Worm (Caenorhabditis elegans): ENCODE results near the gene cut-6.

cut-6 gene

ce11 chrIII:10905112-10905511 lies 6.1 kb upstream of the cut-6 start (continued):
- TF ChIP-seq lin-39 (tag; optimal IDR thresholded peaks at IDR 0.05): no peak
- peak in 2 of 3 experiments; percentile 68 to 78 for TF ChIP-seq dpl-1 (GFP tag; optimal IDR thresholded peaks at IDR 0.05)
- peak in 1 of 2 experiments; percentile 28 for TF ChIP-seq ztf-11 (tag; optimal IDR thresholded peaks at IDR 0.05)
- TF ChIP-seq zag-1 (tag; optimal IDR thresholded peaks at IDR 0.05): no peak
- no peak for TF ChIP-seq nhr-76 (tag; optimal IDR thresholded peaks at IDR 0.05)
- TF ChIP-seq lsy-2 (tag; optimal IDR thresholded peaks at IDR 0.05): peak; percentile 5 to 39
- no peak for TF ChIP-seq zip-4 (GFP tag; optimal IDR thresholded peaks at IDR 0.05)
- TF ChIP-seq hpl-2 (GFP tag; optimal IDR thresholded peaks at IDR 0.05): no peak
- peak; percentile 6 for TF ChIP-seq nhr-20 (tag; optimal IDR thresholded peaks at IDR 0.05)
- peak; percentile 47 for TF ChIP-seq dsc-1 (tag; optimal IDR thresholded peaks at IDR 0.05)
- peak; percentile 37 for TF ChIP-seq swsn-7 (tag; optimal IDR thresholded peaks at IDR 0.05)
- TF ChIP-seq tlp-1 (tag; optimal IDR thresholded peaks at IDR 0.05): no peak
- TF ChIP-seq elt-2 (tag; optimal IDR thresholded peaks at IDR 0.05): no peak
- no peak for TF ChIP-seq fos-1 (tag; optimal IDR thresholded peaks at IDR 0.05)
- no peak for TF ChIP-seq efl-3 (GFP tag; optimal IDR thresholded peaks at IDR 0.05)
- TF ChIP-seq egl-27 (tag; optimal IDR thresholded peaks at IDR 0.05): no peak
- no peak for TF ChIP-seq sptf-1 (tag; optimal IDR thresholded peaks at IDR 0.05)
- TF ChIP-seq fkh-10 (GFP tag; optimal IDR thresholded peaks at IDR 0.05): no peak
- TF ChIP-seq snpc-4 (tag; optimal IDR thresholded peaks at IDR 0.05): no peak
- no peak for TF ChIP-seq nhr-77 (tag; optimal IDR thresholded peaks at IDR 0.05)
- TF ChIP-seq nhr-47 (tag; optimal IDR thresholded peaks at IDR 0.05): peak; percentile 55
- TF ChIP-seq nhr-28 (tag; optimal IDR thresholded peaks at IDR 0.05): no peak
- TF ChIP-seq xbp-1 (tag; optimal IDR thresholded peaks at IDR 0.05): peak; percentile 22
- no peak for TF ChIP-seq vab-15 (tag; optimal IDR thresholded peaks at IDR 0.05)
- TF ChIP-seq rnt-1 (tag; optimal IDR thresholded peaks at IDR 0.05): no peak
- no peak for TF ChIP-seq nhr-85 (tag)
- no peak for TF ChIP-seq isw-1 (GFP tag; IDR thresholded peaks at IDR 0.05)
- TF ChIP-seq nhr-237 (tag; optimal IDR thresholded peaks at IDR 0.05): no peak
- no peak for TF ChIP-seq elt-3 (tag; optimal IDR thresholded peaks at IDR 0.05)
- no peak for TF ChIP-seq skn-1 (tag; optimal IDR thresholded peaks at IDR 0.05)
- TF ChIP-seq ceh-8 (GFP tag; optimal IDR thresholded peaks at IDR 0.05): peak; percentile 52
- TF ChIP-seq pax-3 (tag; optimal IDR thresholded peaks at IDR 0.05): no peak
- TF ChIP-seq irx-1 (tag; optimal IDR thresholded peaks at IDR 0.05): no peak
- no peak for TF ChIP-seq blmp-1 (tag; optimal IDR thresholded peaks at IDR 0.05)

ce11 chrIII:10906325-10906724 lies 4.9 kb upstream of the cut-6 start:
- TF ChIP-seq efl-1 (optimal IDR thresholded peaks at IDR 0.05): peak in 1 of 2 experiments; percentile 9
- TF ChIP-seq efl-1 (GFP tag; optimal IDR thresholded peaks at IDR 0.05 in 1 of 2): peak; percentile 27 to 96
- TF ChIP-seq grh-1 (GFP tag; IDR thresholded peaks at IDR 0.05): no peak
- TF ChIP-seq ceh-90 (tag; optimal IDR thresholded peaks at IDR 0.05): no peak
- TF ChIP-seq nhr-20 (tag; optimal IDR thresholded peaks at IDR 0.05): no peak
- TF ChIP-seq dpl-1 (GFP tag; optimal IDR thresholded peaks at IDR 0.05): peak in 2 of 3 experiments; percentile 22 to 48
- peak; percentile 8 for TF ChIP-seq nhr-47 (tag; optimal IDR thresholded peaks at IDR 0.05)
- peak in 1 of 3 experiments; percentile 17 for TF ChIP-seq ceh-82 (tag; optimal IDR thresholded peaks at IDR 0.05)
- no peak for TF ChIP-seq fkh-10 (GFP tag; optimal IDR thresholded peaks at IDR 0.05)
- TF ChIP-seq lsy-2 (tag; optimal IDR thresholded peaks at IDR 0.05): peak in 1 of 2 experiments; percentile 26
- TF ChIP-seq elt-3 (tag; optimal IDR thresholded peaks at IDR 0.05): no peak
- TF ChIP-seq fkh-8 (tag; optimal IDR thresholded peaks at IDR 0.05): peak; percentile 73
- peak; percentile 9 for TF ChIP-seq dsc-1 (tag; optimal IDR thresholded peaks at IDR 0.05)
- TF ChIP-seq rnt-1 (tag; optimal IDR thresholded peaks at IDR 0.05): no peak
- TF ChIP-seq unc-130 (tag; optimal IDR thresholded peaks at IDR 0.05): no peak
- no peak for TF ChIP-seq ama-1 (optimal IDR thresholded peaks at IDR 0.05)
- TF ChIP-seq hpl-2 (GFP tag; optimal IDR thresholded peaks at IDR 0.05): no peak
- TF ChIP-seq irx-1 (tag; optimal IDR thresholded peaks at IDR 0.05): no peak
- no peak for TF ChIP-seq ztf-4 (tag; optimal IDR thresholded peaks at IDR 0.05)
